Worm (Caenorhabditis elegans) whole organism, L3 larva: ENCODE results near the gene slc-28.1.
"Not testable (repeated sequence)": the region's sequence is repeated elsewhere in the genome, so short reads cannot be mapped to it uniquely, and the experiment has no call there.

Experiments used
- R02D3.7 ChIP-seq: fragments of 150-350 bp; optimal IDR thresholded peaks from 2 replicates; lab custom pipeline; 2014; ENCODE audit warnings: missing biosample characterization, missing genetic modification characterization
- ZK546.5 ChIP-seq: sonication (generic microtip); optimal IDR thresholded peaks from 2 replicates; lab custom pipeline; 2017; ENCODE audit warnings: missing biosample characterization, missing genetic modification characterization
- aly-2 ChIP-seq: fragments of 150-350 bp; optimal IDR thresholded peaks from 2 replicates; lab custom pipeline; 2014; ENCODE audit warnings: missing biosample characterization, missing genetic modification characterization
- ceh-16 ChIP-seq: sonication (generic microtip); optimal IDR thresholded peaks from 2 replicates; lab custom pipeline; 2017; ENCODE audit warnings: missing biosample characterization, missing genetic modification characterization
- ceh-28 ChIP-seq: fragments of 150-350 bp; optimal IDR thresholded peaks from 2 replicates; lab custom pipeline; 2014; ENCODE audit warnings: missing biosample characterization, missing genetic modification reagents, missing genetic modification characterization
- ceh-9 ChIP-seq: sonication (generic microtip); optimal IDR thresholded peaks from 2 replicates; lab custom pipeline; 2018; ENCODE audit warnings: missing biosample characterization, missing genetic modification characterization
- egl-5 ChIP-seq: fragments of 150-350 bp; optimal IDR thresholded peaks from 2 replicates; lab custom pipeline; 2017; ENCODE audit warnings: missing biosample characterization, missing genetic modification reagents, missing genetic modification characterization, inconsistent platforms
- elt-1 ChIP-seq: fragments of 150-350 bp; optimal IDR thresholded peaks from 2 replicates; lab custom pipeline; 2014; ENCODE audit warnings: missing biosample characterization, missing genetic modification characterization
- elt-2 ChIP-seq: sonication (generic microtip); optimal IDR thresholded peaks from 2 replicates; lab custom pipeline; 2016; ENCODE audit warnings: missing genetic modification reagents, mild to moderate bottlenecking, missing genetic modification characterization, missing compliant biosample characterization
- elt-3 ChIP-seq, 3 experiments: fragments of 150-350 bp in 1 of 3; sonication (generic microtip) in 2 of 3; optimal IDR thresholded peaks; 2 replicates in 2 of 3; 4 replicates in 1 of 3; lab custom pipeline; 2014 to 2017; ENCODE audit warnings: missing biosample characterization in 3 of 3, missing genetic modification characterization in 3 of 3
- eor-1 ChIP-seq, 2 experiments: fragments of 150-350 bp; optimal IDR thresholded peaks; 2 replicates each; lab custom pipeline; 2014 to 2018; ENCODE audit warnings: missing biosample characterization in 2 of 2, missing genetic modification characterization in 2 of 2
- hmg-11 ChIP-seq: sonication (generic microtip); optimal IDR thresholded peaks from 2 replicates; lab custom pipeline; 2016; ENCODE audit warnings: missing genetic modification characterization, missing compliant biosample characterization
- jun-1 ChIP-seq: fragments of 150-350 bp; optimal IDR thresholded peaks from 2 replicates; lab custom pipeline; 2014; ENCODE audit warnings: missing biosample characterization, missing genetic modification reagents, missing genetic modification characterization
- lin-15B ChIP-seq: fragments of 150-350 bp; optimal IDR thresholded peaks from 2 replicates; lab custom pipeline; 2014; ENCODE audit warnings: missing biosample characterization, missing genetic modification characterization
- lin-39 ChIP-seq: fragments of 150-350 bp; optimal IDR thresholded peaks from 2 replicates; lab custom pipeline; 2018; ENCODE audit warnings: missing biosample characterization, missing genetic modification reagents, missing genetic modification characterization
- nhr-11 ChIP-seq: fragments of 150-350 bp; optimal IDR thresholded peaks from 2 replicates; lab custom pipeline; 2014; ENCODE audit warnings: missing biosample characterization, missing genetic modification characterization
- nhr-12 ChIP-seq: fragments of 150-350 bp; optimal IDR thresholded peaks from 2 replicates; lab custom pipeline; 2014; ENCODE audit warnings: missing biosample characterization, missing genetic modification characterization
- nhr-23 ChIP-seq: fragments of 150-350 bp; optimal IDR thresholded peaks from 2 replicates; lab custom pipeline; 2014; ENCODE audit warnings: missing biosample characterization, missing genetic modification reagents, missing genetic modification characterization
- nhr-237 ChIP-seq: fragments of 150-350 bp; optimal IDR thresholded peaks from 2 replicates; lab custom pipeline; 2014; ENCODE audit warnings: missing biosample characterization, missing genetic modification characterization
- nhr-25 ChIP-seq: sonication (generic microtip); optimal IDR thresholded peaks from 2 replicates; lab custom pipeline; 2017; ENCODE audit warnings: missing biosample characterization, missing genetic modification characterization
- nhr-28 ChIP-seq: fragments of 150-350 bp; optimal IDR thresholded peaks from 2 replicates; lab custom pipeline; 2014; ENCODE audit warnings: missing biosample characterization, missing genetic modification characterization
- nhr-43 ChIP-seq: sonication (generic microtip); optimal IDR thresholded peaks from 2 replicates; lab custom pipeline; 2016; ENCODE audit warnings: mild to moderate bottlenecking, missing genetic modification characterization, missing compliant biosample characterization; ENCODE audit not compliant: poor library complexity, severe bottlenecking
- nhr-67 ChIP-seq: fragments of 150-350 bp; optimal IDR thresholded peaks from 2 replicates; lab custom pipeline; 2014; ENCODE audit warnings: missing biosample characterization, missing genetic modification characterization
- nhr-76 ChIP-seq: fragments of 150-350 bp; sonication (generic microtip); optimal IDR thresholded peaks from 5 replicates; lab custom pipeline; 2014; ENCODE audit warnings: missing biosample characterization, missing genetic modification characterization
- pha-4 ChIP-seq: fragments of 150-350 bp; optimal IDR thresholded peaks from 2 replicates; lab custom pipeline; 2014; ENCODE audit warnings: missing biosample characterization, missing genetic modification reagents, missing genetic modification characterization
- pqm-1 ChIP-seq: fragments of 150-350 bp; optimal IDR thresholded peaks from 2 replicates; lab custom pipeline; 2017; ENCODE audit warnings: missing biosample characterization, missing genetic modification characterization, inconsistent platforms
- skn-1 ChIP-seq: fragments of 150-350 bp; optimal IDR thresholded peaks from 2 replicates; lab custom pipeline; 2014; ENCODE audit warnings: missing biosample characterization, missing genetic modification characterization
- snpc-4 ChIP-seq: fragments of 150-350 bp; optimal IDR thresholded peaks from 2 replicates; lab custom pipeline; 2014; ENCODE audit warnings: missing biosample characterization, missing genetic modification characterization
- tbx-2 ChIP-seq: sonication (generic microtip); optimal IDR thresholded peaks from 2 replicates; lab custom pipeline; 2016; ENCODE audit warnings: mild to moderate bottlenecking, missing genetic modification characterization, missing compliant biosample characterization
- unc-39 ChIP-seq: sonication (generic microtip); optimal IDR thresholded peaks from 4 replicates; lab custom pipeline; 2017; ENCODE audit warnings: missing biosample characterization, missing genetic modification characterization
- unc-62 ChIP-seq: fragments of 150-350 bp; sonication (generic microtip); optimal IDR thresholded peaks from 4 replicates; lab custom pipeline; 2014; ENCODE audit warnings: missing biosample characterization, missing genetic modification reagents, missing genetic modification characterization
- zag-1 ChIP-seq: fragments of 150-350 bp; optimal IDR thresholded peaks from 2 replicates; lab custom pipeline; 2014; ENCODE audit warnings: missing biosample characterization, missing genetic modification characterization
- ztf-11 ChIP-seq: fragments of 150-350 bp; optimal IDR thresholded peaks from 2 replicates; lab custom pipeline; 2014; ENCODE audit warnings: missing biosample characterization, missing genetic modification characterization
- ztf-4 ChIP-seq: fragments of 150-350 bp; optimal IDR thresholded peaks from 2 replicates; lab custom pipeline; 2014; ENCODE audit warnings: missing biosample characterization, missing genetic modification characterization

slc-28.1 gene

ce11 chrV:3490435-3490834 lies 26.8 kb downstream of the slc-28.1 start, which contains the start of gene srbc-36:
srbc-36 (minus strand) TSS chrV:3490535.
- TF ChIP-seq ZK546.5 (tag; lab: Kevin White, UChicago) = no peak
- TF ChIP-seq ztf-4 (tag; lab: Kevin White, UChicago) = no peak
- TF ChIP-seq lin-39 (tag; lab: Kevin White, UChicago) = no peak
- TF ChIP-seq tbx-2 (tag; lab: Kevin White, UChicago) = no peak
- TF ChIP-seq skn-1 (tag; lab: Kevin White, UChicago) = no peak
- no peak for TF ChIP-seq unc-62 (GFP tag; lab: Kevin White, UChicago)
- TF ChIP-seq nhr-43 (tag; lab: Kevin White, UChicago) = no peak
- no peak for TF ChIP-seq eor-1 (tag; optimal IDR thresholded peaks at IDR 0.05; lab: Kevin White, UChicago)
- TF ChIP-seq ceh-28 (tag; lab: Kevin White, UChicago) = no peak
- no peak for TF ChIP-seq nhr-12 (tag; lab: Kevin White, UChicago)
- no peak for TF ChIP-seq pha-4 (tag; lab: Kevin White, UChicago)
- no peak for TF ChIP-seq nhr-25 (tag; lab: Kevin White, UChicago)

DNA sequence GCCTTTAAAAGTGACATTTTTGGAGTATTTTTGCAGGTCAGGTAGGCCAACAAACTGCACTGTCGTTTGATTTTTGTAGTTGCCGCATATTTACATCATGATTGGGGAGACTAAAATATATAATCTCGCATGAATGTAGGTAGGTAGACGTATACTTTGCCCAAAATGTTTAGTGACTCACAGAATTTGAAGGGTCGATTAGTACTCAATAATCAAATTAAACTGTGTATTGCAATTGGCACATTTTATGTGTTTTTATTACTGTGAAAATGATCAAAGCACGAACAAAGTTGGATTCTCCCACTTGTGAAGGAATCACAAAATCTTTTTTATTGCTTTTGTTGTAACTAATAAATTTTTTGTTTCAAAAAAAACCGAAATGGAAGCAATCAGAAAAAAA lies 33.3 kb downstream of the slc-28.1 start, which contains the start of gene C07G3.15:
Gene C07G3.15 (minus strand): TSS at position 101 of the 400 bp plus-strand sequence.
- TF ChIP-seq nhr-43 (tag; lab: Kevin White, UChicago) (no peak), elt-1 (tag; lab: Kevin White, UChicago) (no peak)

- TF ChIP-seq nhr-67 (tag; lab: Kevin White, UChicago) (no peak), zag-1 (tag; lab: Kevin White, UChicago) (no peak), ceh-16 (no peak)
These were observed 38.4 kb downstream of the slc-28.1 start, which contains the start of the genes C07G3.8 and C07G3.10 for ce11 chrV:3502038-3502437. C07G3.8 (minus strand) TSS chrV:3502138. C07G3.10 (plus strand) TSS chrV:3502307.

- TF ChIP-seq jun-1 (tag; lab: Kevin White, UChicago) (peak; percentile 55), aly-2 (tag; lab: Kevin White, UChicago) (no peak), elt-2 (peak; percentile 98), nhr-23 (peak; percentile 23), elt-3 (tag; optimal IDR thresholded peaks at IDR 0.05; lab: Kevin White, UChicago) (peak in 1 of 3 experiments; percentile 47), pqm-1 (tag; lab: Kevin White, UChicago) (peak; percentile 97)
These were observed 42.1 kb downstream of the slc-28.1 start for ce11 chrV:3505745-3506144.

DNA sequence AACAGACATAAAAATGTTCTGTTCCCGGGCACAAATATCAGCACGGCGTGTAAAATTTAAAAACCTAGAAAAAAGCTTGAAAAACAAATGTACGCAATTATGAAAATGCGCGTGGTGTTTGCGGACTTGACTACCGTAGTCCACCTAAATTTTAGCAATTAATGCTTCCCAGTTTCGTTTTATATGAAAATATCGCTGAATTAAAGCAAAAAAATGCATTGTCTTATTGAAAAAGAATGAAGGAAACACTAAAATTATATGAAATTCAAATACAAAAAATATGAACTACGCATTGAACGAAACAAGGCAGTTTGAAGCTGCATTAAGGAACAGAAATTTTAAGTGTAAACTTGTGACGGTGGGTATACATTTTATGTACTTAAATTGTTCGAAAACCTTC lies 42.6 kb downstream of the slc-28.1 start, which contains the start of gene ugt-64:
Gene ugt-64 (minus strand): TSS at position 101 of the 400 bp plus-strand sequence.
- not testable (repeated sequence) for TF ChIP-seq nhr-23; ztf-11; ztf-4 (tag; lab: Kevin White, UChicago)

DNA sequence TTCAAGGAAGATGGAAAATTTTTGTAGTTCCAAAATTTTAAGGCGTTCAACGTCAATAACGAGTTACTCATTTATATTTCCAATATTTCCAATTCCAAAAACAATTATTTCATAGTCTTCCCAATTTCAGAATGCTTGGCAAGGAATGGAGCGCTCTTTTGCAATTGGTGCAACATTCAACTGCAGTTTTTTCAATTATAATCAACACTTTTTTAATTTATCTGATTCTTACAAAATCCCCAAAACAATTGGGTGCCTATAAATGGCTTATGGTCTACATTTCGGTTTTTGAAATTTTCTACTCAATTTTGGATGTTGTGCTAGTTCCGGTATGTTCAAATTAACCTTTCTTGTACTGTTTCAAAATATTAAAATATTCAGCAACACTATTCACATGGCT lies 44.1 kb downstream of the slc-28.1 start, which contains the start of gene str-225:
Gene str-225 (plus strand): TSS at position 132 of the 400 bp plus-strand sequence.
- TF ChIP-seq lin-15B (tag; lab: Kevin White, UChicago) (no peak), nhr-25 (tag; lab: Kevin White, UChicago) (no peak), pqm-1 (tag; lab: Kevin White, UChicago) (no peak), nhr-76 (tag; lab: Kevin White, UChicago) (no peak), pha-4 (tag; lab: Kevin White, UChicago) (no peak), hmg-11 (tag; lab: Kevin White, UChicago) (no peak), ztf-4 (tag; lab: Kevin White, UChicago) (no peak), unc-39 (tag; lab: Kevin White, UChicago) (no peak), nhr-11 (tag; lab: Kevin White, UChicago) (no peak), skn-1 (tag; lab: Kevin White, UChicago) (no peak), snpc-4 (tag; lab: Kevin White, UChicago) (no peak), elt-2 (no peak), elt-3 (tag; optimal IDR thresholded peaks at IDR 0.05; lab: Kevin White, UChicago) (no peak), nhr-237 (no peak), nhr-28 (tag; lab: Kevin White, UChicago) (no peak), egl-5 (no peak), ceh-9 (tag; lab: Kevin White, UChicago) (no peak), nhr-23 (no peak), R02D3.7 (no peak)
